Fruit fly (Drosophila melanogaster) whole organism, adult: ENCODE results near the gene CG5078.

Source experiments
- CG11617 ChIP-seq: fragments of 200-800 bp; sonication (Bioruptor generic); optimal IDR thresholded peaks from 2 replicates; lab custom pipeline; 2017; ENCODE audit warnings: mild to moderate bottlenecking, missing biosample characterization, missing genetic modification reagents, missing genetic modification characterization
- CG14711 ChIP-seq: fragments of 200-800 bp; sonication (Bioruptor generic); optimal IDR thresholded peaks from 2 replicates; lab custom pipeline; 2018; ENCODE audit warnings: missing biosample characterization, mild to moderate bottlenecking, missing genetic modification characterization, moderate library complexity
- CG33017 ChIP-seq: fragments of 200-800 bp; sonication (Bioruptor generic); optimal IDR thresholded peaks from 2 replicates; lab custom pipeline; 2018; ENCODE audit warnings: missing biosample characterization, mild to moderate bottlenecking, missing genetic modification characterization, moderate library complexity
- Hr96 ChIP-seq: fragments of 200-800 bp; sonication (Bioruptor generic); optimal IDR thresholded peaks from 2 replicates; lab custom pipeline; 2016; ENCODE audit warnings: missing biosample characterization, missing genetic modification characterization
- Mnt ChIP-seq: fragments of 200-800 bp; sonication (Bioruptor generic); optimal IDR thresholded peaks from 2 replicates; lab custom pipeline; 2016; ENCODE audit warnings: missing biosample characterization, mild to moderate bottlenecking, missing genetic modification characterization
- kay ChIP-seq: fragments of 200-800 bp; sonication (Bioruptor generic); peaks from one replicate; lab custom pipeline; 2016; ENCODE audit warnings: missing biosample characterization, missing genetic modification characterization, borderline replicate concordance

- TF ChIP-seq CG11617 (no peak), CG14711 (tag; lab: Kevin White, UChicago) (no peak), Hr96 (no peak), kay (no peak), CG33017 (tag; lab: Kevin White, UChicago) (no peak), Mnt (GFP tag; lab: Kevin White, UChicago) (no peak)
Observed at dm6 chr3L:20556371-20556770, 50.5 kb downstream of the CG5078 start.
